Worm (Caenorhabditis elegans) whole organism, L2 larva: Measurements from ENCODE around the gene lron-2.

Experiments
- C34F6.9 ChIP-seq: fragments of 150-350 bp; optimal IDR thresholded peaks from 2 replicates; lab custom pipeline; 2014; ENCODE audit warnings: missing biosample characterization, missing genetic modification characterization
- F13H6.1 ChIP-seq: sonication (generic microtip); optimal IDR thresholded peaks from 2 replicates; lab custom pipeline; 2016; ENCODE audit warnings: missing genetic modification characterization, missing compliant biosample characterization
- R02D3.7 ChIP-seq: fragments of 150-350 bp; optimal IDR thresholded peaks from 2 replicates; lab custom pipeline; 2014; ENCODE audit warnings: missing biosample characterization, missing genetic modification characterization
- Y55F3AM.14 ChIP-seq: fragments of 200-800 bp; sonication (Bioruptor generic); optimal IDR thresholded peaks from 2 replicates; lab custom pipeline; 2018; ENCODE audit warnings: mild to moderate bottlenecking, missing genetic modification characterization, missing compliant biosample characterization
- ZK546.5 ChIP-seq: sonication (generic microtip); optimal IDR thresholded peaks from 2 replicates; lab custom pipeline; 2017; ENCODE audit warnings: missing biosample characterization, missing genetic modification characterization
- aly-2 ChIP-seq: fragments of 150-350 bp; optimal IDR thresholded peaks from 2 replicates; lab custom pipeline; 2014; ENCODE audit warnings: missing biosample characterization, missing genetic modification characterization
- ama-1 ChIP-seq: fragments of 150-350 bp; optimal IDR thresholded peaks from 2 replicates; lab custom pipeline; 2018; ENCODE audit warnings: inconsistent platforms
- blmp-1 ChIP-seq: sonication (generic microtip); optimal IDR thresholded peaks from 2 replicates; lab custom pipeline; 2017; ENCODE audit warnings: missing genetic modification characterization, mild to moderate bottlenecking, missing compliant biosample characterization, antibody characterized with exemption, moderate library complexity; ENCODE audit not compliant: insufficient read depth
- ceh-82 ChIP-seq: fragments of 150-350 bp; optimal IDR thresholded peaks from 2 replicates; lab custom pipeline; 2014; ENCODE audit warnings: missing biosample characterization, missing genetic modification characterization
- egl-27 ChIP-seq: sonication (generic microtip); optimal IDR thresholded peaks from 3 replicates; lab custom pipeline; 2017; ENCODE audit warnings: missing biosample characterization, missing genetic modification reagents, missing genetic modification characterization
- elt-1 ChIP-seq: fragments of 150-350 bp; optimal IDR thresholded peaks from 2 replicates; lab custom pipeline; 2014; ENCODE audit warnings: missing biosample characterization, missing genetic modification characterization
- fos-1 ChIP-seq: fragments of 150-350 bp; optimal IDR thresholded peaks from 2 replicates; lab custom pipeline; 2014; ENCODE audit warnings: missing biosample characterization, missing genetic modification characterization
- gmeb-1 ChIP-seq: fragments of 150-350 bp; optimal IDR thresholded peaks from 2 replicates; lab custom pipeline; 2014; ENCODE audit warnings: missing biosample characterization, missing genetic modification characterization
- lin-13 ChIP-seq: fragments of 150-350 bp; optimal IDR thresholded peaks from 2 replicates; lab custom pipeline; 2014; ENCODE audit warnings: missing biosample characterization, missing genetic modification reagents, missing genetic modification characterization
- lin-39 ChIP-seq: fragments of 150-350 bp; optimal IDR thresholded peaks from 2 replicates; lab custom pipeline; 2014; ENCODE audit warnings: missing biosample characterization, missing genetic modification reagents, missing genetic modification characterization
- lsy-2 ChIP-seq, 2 experiments: fragments of 150-350 bp in 1 of 2; sonication (generic microtip) in 1 of 2; optimal IDR thresholded peaks; 2 replicates each; lab custom pipeline; 2014 to 2017; ENCODE audit warnings: missing biosample characterization in 2 of 2, missing genetic modification characterization in 2 of 2
- mdl-1 ChIP-seq, 2 experiments: fragments of 150-350 bp in 1 of 2; sonication (generic microtip) in 1 of 2; optimal IDR thresholded peaks; 2 replicates each; lab custom pipeline; 2017; ENCODE audit warnings: missing biosample characterization in 2 of 2, missing genetic modification characterization in 2 of 2
- nhr-10 ChIP-seq: sonication (generic microtip); optimal IDR thresholded peaks from 2 replicates; lab custom pipeline; 2017; ENCODE audit warnings: missing biosample characterization, missing genetic modification characterization
- nhr-11 ChIP-seq: fragments of 150-350 bp; optimal IDR thresholded peaks from 2 replicates; lab custom pipeline; 2014; ENCODE audit warnings: missing biosample characterization, missing genetic modification characterization
- nhr-12 ChIP-seq: fragments of 150-350 bp; optimal IDR thresholded peaks from 2 replicates; lab custom pipeline; 2014; ENCODE audit warnings: missing biosample characterization, missing genetic modification characterization
- nhr-129 ChIP-seq: fragments of 150-350 bp; optimal IDR thresholded peaks from 2 replicates; lab custom pipeline; 2014; ENCODE audit warnings: missing biosample characterization, missing genetic modification characterization
- nhr-21 ChIP-seq: fragments of 150-350 bp; optimal IDR thresholded peaks from 2 replicates; lab custom pipeline; 2014; ENCODE audit warnings: missing biosample characterization, missing genetic modification characterization
- nhr-23 ChIP-seq: fragments of 150-350 bp; optimal IDR thresholded peaks from 2 replicates; lab custom pipeline; 2014; ENCODE audit warnings: missing biosample characterization, missing genetic modification reagents, missing genetic modification characterization
- nhr-237 ChIP-seq: fragments of 150-350 bp; optimal IDR thresholded peaks from 2 replicates; lab custom pipeline; 2014; ENCODE audit warnings: missing biosample characterization, missing genetic modification characterization
- nhr-25 ChIP-seq: fragments of 150-350 bp; sonication (generic microtip); optimal IDR thresholded peaks from 3 replicates; lab custom pipeline; 2014; ENCODE audit warnings: missing biosample characterization, missing genetic modification characterization
- nhr-6 ChIP-seq: fragments of 150-350 bp; optimal IDR thresholded peaks from 2 replicates; lab custom pipeline; 2014; ENCODE audit warnings: missing biosample characterization, missing genetic modification characterization
- peb-1 ChIP-seq: fragments of 150-350 bp; optimal IDR thresholded peaks from 2 replicates; lab custom pipeline; 2014; ENCODE audit warnings: missing biosample characterization, missing genetic modification characterization
- sem-4 ChIP-seq: fragments of 150-350 bp; optimal IDR thresholded peaks from 2 replicates; lab custom pipeline; 2014; ENCODE audit warnings: missing biosample characterization, missing genetic modification reagents, missing genetic modification characterization
- skn-1 ChIP-seq: sonication (generic microtip); optimal IDR thresholded peaks from 2 replicates; lab custom pipeline; 2017; ENCODE audit warnings: missing biosample characterization, missing genetic modification characterization
- sma-9 ChIP-seq, 2 experiments: fragments of 150-350 bp in 1 of 2; sonication (generic microtip) in 1 of 2; optimal IDR thresholded peaks; 2 replicates each; lab custom pipeline; 2014 to 2016; ENCODE audit warnings: missing genetic modification characterization in 2 of 2, mild to moderate bottlenecking in 1 of 2, missing biosample characterization in 1 of 2, missing compliant biosample characterization in 1 of 2, missing genetic modification reagents in 1 of 2, moderate library complexity in 1 of 2
- unc-39 ChIP-seq: fragments of 150-350 bp; optimal IDR thresholded peaks from 2 replicates; lab custom pipeline; 2014; ENCODE audit warnings: missing biosample characterization, missing genetic modification characterization
- unc-55 ChIP-seq: fragments of 150-350 bp; sonication (generic microtip); optimal IDR thresholded peaks from 3 replicates; lab custom pipeline; 2014; ENCODE audit warnings: missing biosample characterization, missing genetic modification reagents, missing genetic modification characterization
- unc-62 ChIP-seq: fragments of 150-350 bp; optimal IDR thresholded peaks from 2 replicates; lab custom pipeline; 2014; ENCODE audit warnings: missing biosample characterization, missing genetic modification reagents, missing genetic modification characterization
- ztf-1 ChIP-seq: fragments of 200-800 bp; sonication (Bioruptor generic); conservative IDR thresholded peaks from 2 replicates; pipeline ENCODE4 v1.3.6; 2022; ENCODE audit warnings: missing genetic modification characterization, missing compliant biosample characterization
- ztf-11 ChIP-seq: sonication (generic microtip); optimal IDR thresholded peaks from 2 replicates; lab custom pipeline; 2017; ENCODE audit warnings: missing biosample characterization, missing genetic modification characterization
- ztf-4 ChIP-seq: fragments of 150-350 bp; optimal IDR thresholded peaks from 2 replicates; lab custom pipeline; 2014; ENCODE audit warnings: missing biosample characterization, missing genetic modification characterization

The lron-2 gene

DNA sequence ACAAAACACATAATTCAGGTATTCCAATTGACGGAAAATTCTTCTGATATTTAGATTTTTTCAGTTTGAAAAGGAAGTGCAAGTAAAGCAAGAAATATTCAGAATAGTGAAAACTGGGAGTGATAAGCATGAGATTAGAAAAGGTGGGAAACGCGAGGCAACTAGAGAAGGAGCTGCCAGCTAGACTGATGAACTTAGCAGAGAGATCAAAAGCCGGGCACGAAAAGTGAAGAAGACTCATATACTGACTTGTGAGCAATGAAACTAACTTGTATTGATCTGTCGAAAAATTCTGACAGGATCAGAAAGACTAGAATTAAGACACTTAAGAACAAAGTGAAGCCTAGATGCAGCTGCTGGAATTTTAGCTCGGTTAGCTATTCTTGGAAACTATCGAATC is 25.9 kb downstream of the lron-2 start, which contains the start of gene nhr-36:
nhr-36 (minus strand) TSS at position 101 of the 400 bp plus-strand sequence.
- no peak for TF ChIP-seq nhr-10 (tag; lab: Kevin White, UChicago)
- TF ChIP-seq nhr-21 (tag; lab: Kevin White, UChicago): no peak
- no peak for TF ChIP-seq lsy-2 (tag; optimal IDR thresholded peaks at IDR 0.05; lab: Kevin White, UChicago)
- TF ChIP-seq F13H6.1: no peak
- no peak for TF ChIP-seq nhr-25 (tag; lab: Kevin White, UChicago)
- no peak for TF ChIP-seq peb-1 (tag; lab: Kevin White, UChicago)
- no peak for TF ChIP-seq elt-1
- TF ChIP-seq skn-1 (tag; lab: Kevin White, UChicago): no peak

DNA sequence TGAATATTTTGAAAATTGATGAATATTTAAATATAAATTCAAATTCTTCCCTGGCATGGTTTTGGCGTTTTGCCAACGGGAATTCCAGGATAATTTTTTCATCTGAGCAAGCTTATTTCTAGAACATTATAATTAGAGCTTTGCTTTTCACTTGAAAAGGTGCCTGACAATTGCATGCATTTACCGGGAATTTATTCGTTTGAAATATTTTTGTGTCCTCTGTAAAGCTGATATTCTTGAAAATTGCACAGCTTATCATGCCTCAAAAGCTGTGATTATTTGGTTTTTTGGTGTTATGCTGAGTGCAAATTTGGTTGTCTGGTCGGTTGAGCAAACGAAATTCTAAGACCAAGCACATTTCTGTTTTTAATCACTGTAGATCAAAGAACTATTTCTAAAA is 26.9 kb downstream of the lron-2 start:
- TF ChIP-seq nhr-237 (no peak), unc-62 (no peak), ZK546.5 (tag; lab: Kevin White, UChicago) (no peak), ztf-11 (tag; lab: Kevin White, UChicago) (no peak), blmp-1 (tag; lab: Kevin White, UChicago) (no peak), nhr-23 (tag; lab: Kevin White, UChicago) (no peak), C34F6.9 (no peak)
- TF ChIP-seq, all 48 proteins: peak for 0

DNA sequence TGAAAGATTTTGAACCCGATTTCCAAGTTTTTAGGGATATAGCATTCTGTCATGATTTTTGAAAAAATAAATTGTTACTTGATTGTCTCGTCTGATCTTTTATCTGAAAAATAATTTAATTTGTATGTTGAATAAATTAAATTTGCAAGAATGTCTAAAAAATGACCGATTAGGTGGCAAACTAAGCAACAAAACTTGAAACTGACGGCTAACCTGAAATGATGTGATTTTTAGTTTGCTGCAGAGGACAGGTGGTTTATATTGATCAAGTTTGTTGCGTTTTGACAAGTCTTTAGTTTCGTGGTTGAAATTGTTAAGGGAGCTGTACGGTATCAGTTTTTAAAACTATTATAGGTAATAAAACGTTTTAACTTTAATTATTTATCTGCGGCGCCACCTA is 29.9 kb downstream of the lron-2 start, which contains the start of gene F07C3.16:
F07C3.16 (minus strand) TSS at position 101 of the 400 bp plus-strand sequence.
- TF ChIP-seq R02D3.7 (tag; lab: Kevin White, UChicago) (no peak), Y55F3AM.14 (no peak), ztf-11 (tag; lab: Kevin White, UChicago) (no peak), C34F6.9 (no peak), blmp-1 (tag; lab: Kevin White, UChicago) (no peak), ZK546.5 (tag; lab: Kevin White, UChicago) (no peak), ztf-4 (tag; lab: Kevin White, UChicago) (no peak), unc-55 (no peak), egl-27 (tag; lab: Kevin White, UChicago) (no peak), unc-39 (tag; lab: Kevin White, UChicago) (no peak)

DNA sequence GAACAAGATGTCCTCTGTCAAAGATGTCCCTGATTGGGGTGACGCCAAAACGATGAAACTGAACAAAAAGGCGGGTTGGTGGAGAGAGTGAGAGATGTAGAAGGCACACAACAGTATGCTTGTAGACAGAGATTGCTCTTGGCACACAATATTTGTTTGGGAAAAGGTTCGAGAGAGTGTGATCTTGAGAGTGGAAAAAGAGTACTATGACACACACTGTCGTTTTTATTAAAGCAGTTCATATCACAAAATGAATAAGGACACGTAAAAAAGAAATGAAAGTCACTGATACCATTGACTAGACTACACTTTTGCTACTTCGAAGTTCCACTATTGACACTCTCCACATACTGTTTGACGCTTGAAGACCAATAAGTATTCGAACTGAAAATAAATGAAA is 31.9 kb downstream of the lron-2 start:
- TF ChIP-seq ztf-1 (GFP tag; lab: Robert Waterston, UW): no peak
- peak; percentile 46 for TF ChIP-seq sma-9 (GFP tag; optimal IDR thresholded peaks at IDR 0.05; lab: Kevin White, UChicago)
- no peak for TF ChIP-seq sma-9 (tag; optimal IDR thresholded peaks at IDR 0.05; lab: Kevin White, UChicago)
- no peak for TF ChIP-seq mdl-1 (tag; optimal IDR thresholded peaks at IDR 0.05; lab: Kevin White, UChicago)
- TF ChIP-seq nhr-11 (tag; lab: Kevin White, UChicago): no peak
- peak; percentile 94 for TF ChIP-seq fos-1 (tag; lab: Kevin White, UChicago)
- TF ChIP-seq aly-2: no peak
- TF ChIP-seq ztf-11 (tag; lab: Kevin White, UChicago): no peak
- TF ChIP-seq nhr-23 (tag; lab: Kevin White, UChicago): no peak
- no peak for TF ChIP-seq lin-39 (tag; lab: Kevin White, UChicago)
- no peak for TF ChIP-seq nhr-12
- TF ChIP-seq ama-1: no peak
- TF ChIP-seq ztf-4 (tag; lab: Kevin White, UChicago): no peak
- TF ChIP-seq egl-27 (tag; lab: Kevin White, UChicago): no peak
- TF ChIP-seq nhr-21 (tag; lab: Kevin White, UChicago): no peak
- peak; percentile 34 for TF ChIP-seq gmeb-1
- TF ChIP-seq nhr-6 (tag; lab: Kevin White, UChicago): no peak
- TF ChIP-seq C34F6.9: no peak
- TF ChIP-seq lsy-2 (tag; optimal IDR thresholded peaks at IDR 0.05; lab: Kevin White, UChicago): no peak
- TF ChIP-seq R02D3.7 (tag; lab: Kevin White, UChicago): no peak
- peak; percentile 40 for TF ChIP-seq nhr-129 (tag; lab: Kevin White, UChicago)
- TF ChIP-seq ceh-82 (tag; lab: Kevin White, UChicago): no peak
- peak; percentile 48 for TF ChIP-seq F13H6.1
- no peak for TF ChIP-seq lin-13 (GFP tag; lab: Kevin White, UChicago)
- TF ChIP-seq sem-4: no peak
